Worm (Caenorhabditis elegans) whole organism, midembryonic: ENCODE results near the gene coa-1.

Experiments used
- med-1 ChIP-seq: sonication (generic microtip); optimal IDR thresholded peaks from 2 replicates; lab custom pipeline; 2017; ENCODE audit warnings: missing genetic modification characterization, mild to moderate bottlenecking, missing compliant biosample characterization, antibody characterized with exemption, missing genetic modification reagents; ENCODE audit not compliant: insufficient read depth
- ref-1 ChIP-seq: fragments of 200-800 bp; sonication (Bioruptor generic); conservative IDR thresholded peaks from 2 replicates; pipeline ENCODE4 v1.3.6; 2022; ENCODE audit warnings: missing genetic modification reagents, missing genetic modification characterization, missing compliant biosample characterization
- ztf-23 ChIP-seq: fragments of 200-800 bp; sonication (Bioruptor generic); IDR thresholded peaks from 2 replicates; pipeline ENCODE4 v1.3.6; 2022; ENCODE audit warnings: missing genetic modification reagents, missing genetic modification characterization, missing compliant biosample characterization

DNA sequence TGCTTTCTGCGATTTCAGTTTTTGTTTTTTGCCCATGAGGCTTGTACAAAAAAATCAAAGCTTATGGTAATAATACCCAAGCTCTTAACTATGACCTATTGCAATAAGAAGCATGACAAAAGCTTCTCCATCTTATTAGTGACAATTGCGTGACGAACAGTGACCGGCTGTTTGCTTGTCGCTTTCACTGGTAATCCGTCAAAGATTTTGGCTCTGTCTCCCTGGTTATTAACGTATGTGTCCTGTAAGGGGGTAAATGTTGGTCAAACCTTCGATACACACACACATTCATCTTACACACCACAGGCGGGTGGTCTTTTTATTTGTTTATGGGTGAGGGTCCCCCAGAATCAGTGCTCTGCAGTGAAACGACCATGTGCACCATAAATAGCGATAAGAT lies 31.0 kb upstream of the coa-1 start:
- TF ChIP-seq ref-1 (GFP tag; lab: Robert Waterston, UW) (no peak), med-1 (GFP tag; lab: Kevin White, UChicago) (no peak), ztf-23 (GFP tag; lab: Robert Waterston, UW) (no peak)
